Fruit fly (Drosophila melanogaster) whole organism, embryonic: ENCODE measurements around the gene Dlip1.
A peak's percentile ranks its signal among the peaks of the same experiment; 100 is the strongest.

Experiments
- Ada2b ChIP-seq: fragments of 200-800 bp; sonication (Bioruptor generic); IDR thresholded peaks from 2 replicates; pipeline ENCODE4 v1.3.6; 2022; ENCODE audit warnings: missing biosample characterization, missing genetic modification characterization
- C15 ChIP-seq: fragments of 200-800 bp; sonication (Bioruptor generic); IDR thresholded peaks from 3 replicates; pipeline ENCODE4 v1.3.6; 2022; ENCODE audit warnings: missing biosample characterization, missing genetic modification characterization
- CG10209 ChIP-seq: fragments of 200-800 bp; sonication (Bioruptor generic); optimal IDR thresholded peaks from 3 replicates; lab custom pipeline; 2017; ENCODE audit warnings: missing biosample characterization, mild to moderate bottlenecking, missing genetic modification characterization, missing genetic modification reagents
- CG10543 ChIP-seq: fragments of 200-800 bp; sonication (Bioruptor generic); optimal IDR thresholded peaks from 3 replicates; lab custom pipeline; 2017; ENCODE audit warnings: missing biosample characterization, mild to moderate bottlenecking, missing genetic modification characterization, moderate library complexity
- CG11085 ChIP-seq: fragments of 200-800 bp; sonication (Bioruptor generic); IDR thresholded peaks from 2 replicates; pipeline ENCODE4 v1.3.6; 2022; ENCODE audit warnings: missing biosample characterization, missing genetic modification characterization
- CG11398 ChIP-seq: fragments of 200-800 bp; sonication (Bioruptor generic); optimal IDR thresholded peaks from 2 replicates; lab custom pipeline; 2016; ENCODE audit warnings: missing biosample characterization, missing genetic modification characterization
- CG12219 ChIP-seq: fragments of 200-800 bp; sonication (Bioruptor generic); optimal IDR thresholded peaks from 3 replicates; lab custom pipeline; 2018; ENCODE audit warnings: missing biosample characterization, mild to moderate bottlenecking, missing genetic modification characterization
- CG13424 ChIP-seq: fragments of 200-800 bp; sonication (Bioruptor generic); optimal IDR thresholded peaks from 2 replicates; lab custom pipeline; 2019; ENCODE audit warnings: missing biosample characterization, mild to moderate bottlenecking, missing genetic modification characterization, moderate library complexity
- CG13624 ChIP-seq: fragments of 200-800 bp; sonication (Bioruptor generic); optimal IDR thresholded peaks from 2 replicates; lab custom pipeline; 2016; ENCODE audit warnings: missing biosample characterization, missing genetic modification characterization
- CG15269 ChIP-seq: fragments of 200-800 bp; sonication (Bioruptor generic); optimal IDR thresholded peaks from 2 replicates; lab custom pipeline; 2018; ENCODE audit warnings: missing biosample characterization, mild to moderate bottlenecking, missing genetic modification characterization, moderate library complexity
- CG16815 ChIP-seq: fragments of 200-800 bp; sonication (Bioruptor generic); optimal IDR thresholded peaks from 3 replicates; lab custom pipeline; 2017; ENCODE audit warnings: missing biosample characterization, mild to moderate bottlenecking, missing genetic modification characterization
- CG17359 ChIP-seq: fragments of 200-800 bp; sonication (Bioruptor generic); optimal IDR thresholded peaks from 3 replicates; lab custom pipeline; 2018; ENCODE audit warnings: missing biosample characterization, mild to moderate bottlenecking, missing genetic modification characterization, moderate library complexity
- CG17802 ChIP-seq: fragments of 200-800 bp; sonication (Bioruptor generic); optimal IDR thresholded peaks from 2 replicates; lab custom pipeline; 2018; ENCODE audit warnings: missing biosample characterization, mild to moderate bottlenecking, missing genetic modification characterization, moderate library complexity
- CG17829 ChIP-seq: fragments of 200-800 bp; optimal IDR thresholded peaks from 2 replicates; lab custom pipeline; 2019; ENCODE audit warnings: missing biosample characterization, mild to moderate bottlenecking, missing genetic modification characterization, moderate library complexity
- CG2678 ChIP-seq: fragments of 200-800 bp; sonication (Bioruptor generic); optimal IDR thresholded peaks from 3 replicates; lab custom pipeline; 2019; ENCODE audit warnings: missing biosample characterization, mild to moderate bottlenecking, missing genetic modification characterization, moderate library complexity
- CG33557 ChIP-seq: fragments of 200-800 bp; sonication (Bioruptor generic); optimal IDR thresholded peaks from 2 replicates; lab custom pipeline; 2019; ENCODE audit warnings: missing biosample characterization, mild to moderate bottlenecking, missing genetic modification characterization, moderate library complexity
- CG4424 ChIP-seq: fragments of 200-800 bp; sonication (Bioruptor generic); optimal IDR thresholded peaks from 3 replicates; lab custom pipeline; 2016; ENCODE audit warnings: missing biosample characterization, missing genetic modification characterization
- CG6791 ChIP-seq: fragments of 200-800 bp; sonication (Bioruptor generic); IDR thresholded peaks from 3 replicates; pipeline ENCODE4 v1.3.6; 2022; ENCODE audit warnings: missing biosample characterization, missing genetic modification characterization; ENCODE audit not compliant: partially characterized antibody
- CG7987 ChIP-seq: fragments of 200-800 bp; sonication (Bioruptor generic); optimal IDR thresholded peaks from 2 replicates; lab custom pipeline; 2018; ENCODE audit warnings: missing biosample characterization, mild to moderate bottlenecking, missing genetic modification characterization, moderate library complexity
- CG8089 ChIP-seq: fragments of 200-800 bp; sonication (Bioruptor generic); optimal IDR thresholded peaks from 3 replicates; lab custom pipeline; 2016; ENCODE audit warnings: missing biosample characterization, missing genetic modification characterization
- CG8388 ChIP-seq: fragments of 200-800 bp; sonication (Bioruptor generic); optimal IDR thresholded peaks from 2 replicates; lab custom pipeline; 2019; ENCODE audit warnings: missing biosample characterization, mild to moderate bottlenecking, missing genetic modification characterization, moderate library complexity
- CG9727 ChIP-seq: fragments of 200-800 bp; sonication (Bioruptor generic); optimal IDR thresholded peaks from 3 replicates; lab custom pipeline; 2017; ENCODE audit warnings: missing biosample characterization, mild to moderate bottlenecking, missing genetic modification characterization
- Deaf1 ChIP-seq: fragments of 200-800 bp; optimal IDR thresholded peaks from 3 replicates; lab custom pipeline; 2019; ENCODE audit warnings: missing biosample characterization, mild to moderate bottlenecking, missing genetic modification characterization, moderate library complexity
- Dek ChIP-seq: fragments of 200-800 bp; sonication (Bioruptor generic); optimal IDR thresholded peaks from 3 replicates; lab custom pipeline; 2019; ENCODE audit warnings: missing biosample characterization, mild to moderate bottlenecking, missing genetic modification characterization, moderate library complexity
- Doc2 ChIP-seq: fragments of 200-800 bp; sonication (Bioruptor generic); IDR thresholded peaks from 2 replicates; pipeline ENCODE4 v1.3.6; 2022; ENCODE audit warnings: missing biosample characterization, missing genetic modification characterization
- E2f1 ChIP-seq: fragments of 200-800 bp; sonication (Bioruptor generic); IDR thresholded peaks from 2 replicates; pipeline ENCODE4 v1.3.6; 2022; ENCODE audit warnings: missing biosample characterization, missing genetic modification characterization
- Fer1 ChIP-seq: fragments of 200-800 bp; sonication (Bioruptor generic); optimal IDR thresholded peaks from 2 replicates; lab custom pipeline; 2017; ENCODE audit warnings: missing biosample characterization, mild to moderate bottlenecking, missing genetic modification characterization
- HHEX ChIP-seq: fragments of 200-800 bp; sonication (Bioruptor generic); optimal IDR thresholded peaks from 3 replicates; lab custom pipeline; 2017; ENCODE audit warnings: missing biosample characterization, mild to moderate bottlenecking, missing genetic modification characterization, missing genetic modification reagents
- Hr3 ChIP-seq: fragments of 200-800 bp; sonication (Bioruptor generic); optimal IDR thresholded peaks from 3 replicates; lab custom pipeline; 2016; ENCODE audit warnings: missing biosample characterization, missing genetic modification characterization
- Hr39 ChIP-seq: fragments of >200 bp; optimal IDR thresholded peaks from 2 replicates; lab custom pipeline; 2017
- Hr51 ChIP-seq, 2 experiments: fragments of 200-800 bp; sonication (Bioruptor generic); optimal IDR thresholded peaks; 2 replicates in 1 of 2; 3 replicates in 1 of 2; lab custom pipeline; 2016 to 2018; ENCODE audit warnings: missing biosample characterization in 2 of 2, missing genetic modification characterization in 2 of 2, mild to moderate bottlenecking in 1 of 2, moderate library complexity in 1 of 2
- Lhr ChIP-seq: fragments of 200-800 bp; sonication (Bioruptor generic); optimal IDR thresholded peaks from 3 replicates; lab custom pipeline; 2017; ENCODE audit warnings: mild to moderate bottlenecking, missing biosample characterization, missing genetic modification reagents, missing genetic modification characterization
- MBD-R2 ChIP-seq: fragments of 200-800 bp; sonication (Bioruptor generic); IDR thresholded peaks from 2 replicates; pipeline ENCODE4 v1.3.6; 2022; ENCODE audit warnings: missing biosample characterization, missing genetic modification characterization
- Myb ChIP-seq: fragments of 200-800 bp; sonication (Bioruptor generic); optimal IDR thresholded peaks from 2 replicates; lab custom pipeline; 2016; ENCODE audit warnings: missing biosample characterization, missing genetic modification characterization
- Nf-YB ChIP-seq: fragments of 200-800 bp; sonication (Bioruptor generic); optimal IDR thresholded peaks from 3 replicates; lab custom pipeline; 2019; ENCODE audit warnings: missing biosample characterization, mild to moderate bottlenecking, missing genetic modification characterization, moderate library complexity
- Rx ChIP-seq: fragments of 200-800 bp; sonication (Bioruptor generic); IDR thresholded peaks from 2 replicates; pipeline ENCODE4 v1.3.6; 2022; ENCODE audit warnings: missing biosample characterization, missing genetic modification characterization
- Scr ChIP-seq: fragments of 200-800 bp; sonication (Bioruptor generic); IDR thresholded peaks from 2 replicates; pipeline ENCODE4 v1.3.6; 2022; ENCODE audit warnings: missing biosample characterization, missing genetic modification characterization; ENCODE audit not compliant: partially characterized antibody
- Ssrp ChIP-seq: fragments of 200-800 bp; sonication (Bioruptor generic); optimal IDR thresholded peaks from 2 replicates; lab custom pipeline; 2018; ENCODE audit warnings: missing biosample characterization, mild to moderate bottlenecking, missing genetic modification characterization, moderate library complexity
- TFAM ChIP-seq: fragments of 200-800 bp; sonication (Bioruptor generic); optimal IDR thresholded peaks from 2 replicates; lab custom pipeline; 2017; ENCODE audit warnings: missing biosample characterization, missing genetic modification characterization, inconsistent platforms
- amos ChIP-seq: fragments of 200-800 bp; sonication (Bioruptor generic); IDR thresholded peaks from 2 replicates; pipeline ENCODE4 v1.3.6; 2022; ENCODE audit warnings: missing biosample characterization, missing genetic modification characterization; ENCODE audit not compliant: partially characterized antibody
- ap ChIP-seq: fragments of 200-800 bp; sonication (Bioruptor generic); IDR thresholded peaks from 2 replicates; pipeline ENCODE4 v1.3.6; 2022; ENCODE audit warnings: missing biosample characterization, missing genetic modification characterization
- cwo ChIP-seq: fragments of 200-800 bp; sonication (Bioruptor generic); optimal IDR thresholded peaks from 3 replicates; lab custom pipeline; 2017; ENCODE audit warnings: missing biosample characterization, missing genetic modification characterization, mild to moderate bottlenecking, moderate library complexity, missing genetic modification reagents
- ems ChIP-seq: fragments of 200-800 bp; sonication (Bioruptor generic); optimal IDR thresholded peaks from 3 replicates; lab custom pipeline; 2016; ENCODE audit warnings: missing biosample characterization, missing genetic modification characterization
- eyg ChIP-seq: fragments of 200-800 bp; sonication (Bioruptor generic); optimal IDR thresholded peaks from 3 replicates; lab custom pipeline; 2016; ENCODE audit warnings: missing biosample characterization, missing genetic modification characterization
- gcm ChIP-seq: fragments of 200-800 bp; sonication (Bioruptor generic); optimal IDR thresholded peaks from 2 replicates; lab custom pipeline; 2019; ENCODE audit warnings: missing biosample characterization, mild to moderate bottlenecking, missing genetic modification characterization, moderate library complexity
- kay ChIP-seq: fragments of 200-800 bp; sonication (Bioruptor generic); optimal IDR thresholded peaks from 2 replicates; lab custom pipeline; 2016; ENCODE audit warnings: missing biosample characterization, missing genetic modification characterization
- lbe ChIP-seq: fragments of 200-800 bp; sonication (Bioruptor generic); optimal IDR thresholded peaks from 2 replicates; lab custom pipeline; 2016; ENCODE audit warnings: missing biosample characterization, mild to moderate bottlenecking, missing genetic modification characterization
- otp ChIP-seq: fragments of 200-800 bp; sonication (Bioruptor generic); IDR thresholded peaks from 3 replicates; pipeline ENCODE4, ENCODE4 v1.3.6; 2022; ENCODE audit warnings: missing biosample characterization, missing genetic modification characterization
- schlank ChIP-seq: fragments of 200-800 bp; sonication (Bioruptor generic); optimal IDR thresholded peaks from 2 replicates; lab custom pipeline; 2018; ENCODE audit warnings: missing biosample characterization, mild to moderate bottlenecking, missing genetic modification characterization
- unpg ChIP-seq: fragments of 200-800 bp; sonication (Bioruptor generic); optimal IDR thresholded peaks from 3 replicates; lab custom pipeline; 2018; ENCODE audit warnings: missing biosample characterization, mild to moderate bottlenecking, missing genetic modification characterization, moderate library complexity
- wek ChIP-seq: fragments of 200-800 bp; sonication (Bioruptor generic); optimal IDR thresholded peaks from 3 replicates; lab custom pipeline; 2018; ENCODE audit warnings: missing biosample characterization, mild to moderate bottlenecking, missing genetic modification characterization, moderate library complexity

Gene Dlip1

dm6 chrX:9159736-9160135 lies 1.3 kb downstream of the Dlip1 start, which contains the start of gene NdufA3 (continued):
- peak; percentile 11 for TF ChIP-seq CG17829 (tag; lab: Kevin White, UChicago)
- TF ChIP-seq lbe (GFP tag; lab: Kevin White, UChicago), result no peak
- no peak for TF ChIP-seq kay
- no peak for TF ChIP-seq Ssrp
- no peak for TF ChIP-seq wek
- no peak for TF ChIP-seq CG13424 (tag; lab: Kevin White, UChicago)
- TF ChIP-seq Scr (GFP tag; lab: Robert Waterston, UW), result peak; percentile 83
- no peak for TF ChIP-seq C15
- TF ChIP-seq ems (GFP tag; lab: Kevin White, UChicago), result no peak
- TF ChIP-seq CG4424 (GFP tag; lab: Kevin White, UChicago), result no peak
- no peak for TF ChIP-seq otp (GFP tag; lab: Robert Waterston, UW)
- no peak for TF ChIP-seq eyg
- no peak for TF ChIP-seq Hr3 (GFP tag; lab: Kevin White, UChicago)
- TF ChIP-seq CG11398 (GFP tag; lab: Kevin White, UChicago), result no peak
- TF ChIP-seq CG7987 (GFP tag; lab: Kevin White, UChicago), result no peak
- no peak for TF ChIP-seq CG9727 (GFP tag; lab: Kevin White, UChicago)
- TF ChIP-seq CG17802 (tag; lab: Kevin White, UChicago), result no peak
- TF ChIP-seq CG10209 (GFP tag; lab: Kevin White, UChicago), result no peak
- TF ChIP-seq CG6791 (GFP tag; lab: Robert Waterston, UW), result peak; percentile 87
- no peak for TF ChIP-seq cwo
- TF ChIP-seq gcm (GFP tag; lab: Kevin White, UChicago), result no peak
- TF ChIP-seq CG17359 (tag; lab: Kevin White, UChicago), result no peak
- TF ChIP-seq unpg (GFP tag; lab: Kevin White, UChicago), result no peak
- TF ChIP-seq E2f1 (GFP tag; lab: Robert Waterston, UW), result no peak
- no peak for TF ChIP-seq Lhr (GFP tag; lab: Kevin White, UChicago)
- TF ChIP-seq ap, result no peak
- peak; percentile 16 for TF ChIP-seq Myb (GFP tag; lab: Kevin White, UChicago)
- TF ChIP-seq CG10543 (GFP tag; lab: Kevin White, UChicago), result no peak
- TF ChIP-seq HHEX (GFP tag; lab: Kevin White, UChicago), result no peak
- no peak for TF ChIP-seq CG15269 (tag; lab: Kevin White, UChicago)
- TF ChIP-seq CG2678, result no peak
- TF ChIP-seq CG8089 (GFP tag; lab: Kevin White, UChicago), result no peak
- TF ChIP-seq amos (GFP tag; lab: Robert Waterston, UW), result peak; percentile 89
- TF ChIP-seq CG33557 (GFP tag; lab: Kevin White, UChicago), result no peak
- TF ChIP-seq Deaf1 (tag; lab: Kevin White, UChicago), result no peak
- TF ChIP-seq Hr39 (lab: Kevin White, UChicago), result no peak
- TF ChIP-seq Fer1 (GFP tag; lab: Kevin White, UChicago), result no peak
- peak; percentile 82 for TF ChIP-seq MBD-R2
- TF ChIP-seq Ada2b (GFP tag; lab: Robert Waterston, UW), result no peak
- no peak for TF ChIP-seq CG11085
- TF ChIP-seq Rx (GFP tag; lab: Robert Waterston, UW), result no peak
- no peak for TF ChIP-seq TFAM (GFP tag; lab: Kevin White, UChicago)
- TF ChIP-seq CG8388 (GFP tag; lab: Kevin White, UChicago), result no peak
- no peak for TF ChIP-seq Doc2
- TF ChIP-seq Dek, result no peak
- TF ChIP-seq CG12219 (GFP tag; lab: Kevin White, UChicago), result no peak
- TF ChIP-seq Nf-YB (GFP tag; lab: Kevin White, UChicago), result no peak
- no peak for TF ChIP-seq schlank (tag; lab: Kevin White, UChicago)
- no peak for TF ChIP-seq CG13624 (GFP tag; lab: Kevin White, UChicago)
- TF ChIP-seq Hr51 (GFP tag; optimal IDR thresholded peaks at IDR 0.05; lab: Kevin White, UChicago), result no peak
- TF ChIP-seq CG16815, result no peak
